Fruit fly (Drosophila melanogaster) whole organism, adult: ENCODE results near the gene Ufl1.
A peak's percentile ranks its signal among the peaks of the same experiment; 100 is the strongest.

Experiments used
- CG11617 ChIP-seq: fragments of 200-800 bp; sonication (Bioruptor generic); optimal IDR thresholded peaks from 2 replicates; lab custom pipeline; 2017; ENCODE audit warnings: mild to moderate bottlenecking, missing biosample characterization, missing genetic modification reagents, missing genetic modification characterization
- CG12768 ChIP-seq: fragments of 200-800 bp; sonication (Bioruptor generic); optimal IDR thresholded peaks from 2 replicates; lab custom pipeline; 2017; ENCODE audit warnings: missing biosample characterization, missing genetic modification characterization, mild to moderate bottlenecking, moderate library complexity, missing genetic modification reagents
- CG14711 ChIP-seq: fragments of 200-800 bp; sonication (Bioruptor generic); optimal IDR thresholded peaks from 2 replicates; lab custom pipeline; 2018; ENCODE audit warnings: missing biosample characterization, mild to moderate bottlenecking, missing genetic modification characterization, moderate library complexity
- CG1620 ChIP-seq: fragments of 200-800 bp; sonication (Bioruptor generic); optimal IDR thresholded peaks from 2 replicates; lab custom pipeline; 2016; ENCODE audit warnings: missing biosample characterization, missing genetic modification characterization
- CG33017 ChIP-seq: fragments of 200-800 bp; sonication (Bioruptor generic); optimal IDR thresholded peaks from 2 replicates; lab custom pipeline; 2018; ENCODE audit warnings: missing biosample characterization, mild to moderate bottlenecking, missing genetic modification characterization, moderate library complexity
- CG5204 ChIP-seq: fragments of 200-800 bp; sonication (Bioruptor generic); optimal IDR thresholded peaks from 2 replicates; lab custom pipeline; 2016; ENCODE audit warnings: missing biosample characterization, missing genetic modification characterization
- CG7045 ChIP-seq: fragments of 200-800 bp; sonication (Bioruptor generic); optimal IDR thresholded peaks from 2 replicates; lab custom pipeline; 2017; ENCODE audit warnings: missing biosample characterization, mild to moderate bottlenecking, missing genetic modification characterization
- CG7101 ChIP-seq: fragments of 200-800 bp; sonication (Bioruptor generic); optimal IDR thresholded peaks from 2 replicates; lab custom pipeline; 2018; ENCODE audit warnings: missing biosample characterization, mild to moderate bottlenecking, missing genetic modification characterization, moderate library complexity
- Clk ChIP-seq: fragments of 200-800 bp; sonication (Bioruptor generic); optimal IDR thresholded peaks from 2 replicates; lab custom pipeline; 2017; ENCODE audit warnings: missing biosample characterization, missing genetic modification characterization
- Crg-1 ChIP-seq: fragments of 200-800 bp; sonication (Bioruptor generic); optimal IDR thresholded peaks from 2 replicates; lab custom pipeline; 2016; ENCODE audit warnings: missing biosample characterization, missing genetic modification characterization
- Hr96 ChIP-seq: fragments of 200-800 bp; sonication (Bioruptor generic); optimal IDR thresholded peaks from 2 replicates; lab custom pipeline; 2016; ENCODE audit warnings: missing biosample characterization, missing genetic modification characterization
- Mnt ChIP-seq: fragments of 200-800 bp; sonication (Bioruptor generic); optimal IDR thresholded peaks from 2 replicates; lab custom pipeline; 2016; ENCODE audit warnings: missing biosample characterization, mild to moderate bottlenecking, missing genetic modification characterization
- bab1 ChIP-seq: fragments of 200-800 bp; sonication (Bioruptor generic); optimal IDR thresholded peaks from 3 replicates; lab custom pipeline; 2019; ENCODE audit warnings: missing biosample characterization, mild to moderate bottlenecking, missing genetic modification characterization, moderate library complexity
- cic ChIP-seq: fragments of 200-800 bp; sonication (Bioruptor generic); optimal IDR thresholded peaks from 2 replicates; lab custom pipeline; 2017; ENCODE audit warnings: missing biosample characterization, mild to moderate bottlenecking, missing genetic modification characterization, moderate library complexity
- cnc ChIP-seq, 2 experiments: fragments of >200 bp; optimal IDR thresholded peaks; 2 replicates each; lab custom pipeline; 2017
- kay ChIP-seq: fragments of 200-800 bp; sonication (Bioruptor generic); peaks from one replicate; lab custom pipeline; 2016; ENCODE audit warnings: missing biosample characterization, missing genetic modification characterization, borderline replicate concordance
- ovo ChIP-seq: fragments of 200-800 bp; sonication (Bioruptor generic); optimal IDR thresholded peaks from 2 replicates; lab custom pipeline; 2016; ENCODE audit warnings: missing biosample characterization, missing genetic modification characterization
- pad ChIP-seq: fragments of 200-800 bp; sonication (Bioruptor generic); optimal IDR thresholded peaks from 3 replicates; lab custom pipeline; 2017; ENCODE audit warnings: missing biosample characterization, missing genetic modification characterization, mild to moderate bottlenecking, moderate library complexity, missing genetic modification reagents
- tj ChIP-seq: fragments of 200-800 bp; sonication (Bioruptor generic); optimal IDR thresholded peaks from 3 replicates; lab custom pipeline; 2017; ENCODE audit warnings: missing biosample characterization, mild to moderate bottlenecking, missing genetic modification characterization, moderate library complexity
- toe ChIP-seq: fragments of 200-800 bp; sonication (Bioruptor generic); optimal IDR thresholded peaks from 2 replicates; lab custom pipeline; 2016; ENCODE audit warnings: missing biosample characterization, missing genetic modification characterization

The Ufl1 gene

dm6 chr3R:7107713-7108588 is 33.7 kb upstream of the Ufl1 start:
- TF ChIP-seq pad (GFP tag; lab: Kevin White, UChicago), result peak; percentile 3
- TF ChIP-seq kay (GFP tag; lab: Kevin White, UChicago), result peak; percentile 38
- TF ChIP-seq CG5204 (GFP tag; lab: Kevin White, UChicago), result no peak

- no peak for TF ChIP-seq CG12768 (GFP tag; lab: Kevin White, UChicago)
- no peak for TF ChIP-seq ovo (GFP tag; lab: Kevin White, UChicago)
- TF ChIP-seq cnc (optimal IDR thresholded peaks at IDR 0.05; lab: Kevin White, UChicago), result no peak
- no peak for TF ChIP-seq Mnt
- no peak for TF ChIP-seq CG5204 (GFP tag; lab: Kevin White, UChicago)
- no peak for TF ChIP-seq pad (GFP tag; lab: Kevin White, UChicago)
- no peak for TF ChIP-seq toe
- no peak for TF ChIP-seq CG1620
- TF ChIP-seq Hr96 (GFP tag; lab: Kevin White, UChicago), result no peak
- no peak for TF ChIP-seq tj
- no peak for TF ChIP-seq Crg-1 (GFP tag; lab: Kevin White, UChicago)
- TF ChIP-seq kay (GFP tag; lab: Kevin White, UChicago), result no peak
- no peak for TF ChIP-seq CG11617 (GFP tag; lab: Kevin White, UChicago)
Measured at dm6 chr3R:7105503-7106164, 31.4 kb upstream of the Ufl1 start.

dm6 chr3R:7104308-7104707 is 30.1 kb upstream of the Ufl1 start:
- TF ChIP-seq bab1 (GFP tag; lab: Kevin White, UChicago), result no peak
- TF ChIP-seq tj, result no peak

dm6 chr3R:7102853-7103833 is 28.9 kb upstream of the Ufl1 start:
- no peak for TF ChIP-seq CG33017 (tag; lab: Kevin White, UChicago)
- peak; percentile 29 for TF ChIP-seq tj

dm6 chr3R:7094368-7094767 is 20.1 kb upstream of the Ufl1 start:
- TF ChIP-seq tj, result no peak
- no peak for TF ChIP-seq CG12768 (GFP tag; lab: Kevin White, UChicago)
- TF ChIP-seq Mnt, result no peak
- TF ChIP-seq CG33017 (tag; lab: Kevin White, UChicago), result no peak
- TF ChIP-seq cnc (optimal IDR thresholded peaks at IDR 0.05; lab: Kevin White, UChicago), result no peak
- no peak for TF ChIP-seq Clk
- TF ChIP-seq cic (GFP tag; lab: Kevin White, UChicago), result no peak
- no peak for TF ChIP-seq toe
- no peak for TF ChIP-seq bab1 (GFP tag; lab: Kevin White, UChicago)
- no peak for TF ChIP-seq pad (GFP tag; lab: Kevin White, UChicago)
- no peak for TF ChIP-seq ovo (GFP tag; lab: Kevin White, UChicago)
- no peak for TF ChIP-seq Crg-1 (GFP tag; lab: Kevin White, UChicago)
- TF ChIP-seq CG7101 (tag; lab: Kevin White, UChicago), result no peak
- TF ChIP-seq CG7045 (GFP tag; lab: Kevin White, UChicago), result no peak
- no peak for TF ChIP-seq kay (GFP tag; lab: Kevin White, UChicago)
- TF ChIP-seq CG1620, result no peak
- no peak for TF ChIP-seq Hr96 (GFP tag; lab: Kevin White, UChicago)
- TF ChIP-seq CG11617 (GFP tag; lab: Kevin White, UChicago), result no peak
- no peak for TF ChIP-seq CG14711

- no peak for TF ChIP-seq CG1620
- peak; percentile 35 for TF ChIP-seq CG14711
- no peak for TF ChIP-seq cnc (optimal IDR thresholded peaks at IDR 0.05; lab: Kevin White, UChicago)
- no peak for TF ChIP-seq Clk
- no peak for TF ChIP-seq CG7045 (GFP tag; lab: Kevin White, UChicago)
- TF ChIP-seq kay (GFP tag; lab: Kevin White, UChicago), result no peak
- peak; percentile 12 for TF ChIP-seq CG12768 (GFP tag; lab: Kevin White, UChicago)
- no peak for TF ChIP-seq Hr96 (GFP tag; lab: Kevin White, UChicago)
- peak; percentile 30 for TF ChIP-seq CG11617 (GFP tag; lab: Kevin White, UChicago)
- TF ChIP-seq Crg-1 (GFP tag; lab: Kevin White, UChicago), result no peak
- no peak for TF ChIP-seq CG5204 (GFP tag; lab: Kevin White, UChicago)
- TF ChIP-seq tj, result no peak
- no peak for TF ChIP-seq bab1 (GFP tag; lab: Kevin White, UChicago)
- no peak for TF ChIP-seq CG33017 (tag; lab: Kevin White, UChicago)
- TF ChIP-seq Mnt, result no peak
- TF ChIP-seq ovo (GFP tag; lab: Kevin White, UChicago), result no peak
- TF ChIP-seq CG7101 (tag; lab: Kevin White, UChicago), result peak; percentile 32
- TF ChIP-seq pad (GFP tag; lab: Kevin White, UChicago), result no peak
Measured at dm6 chr3R:7093592-7093991, 19.3 kb upstream of the Ufl1 start.
